Fruit fly (Drosophila melanogaster): Measurements from ENCODE around the gene CG17249.

DNA sequence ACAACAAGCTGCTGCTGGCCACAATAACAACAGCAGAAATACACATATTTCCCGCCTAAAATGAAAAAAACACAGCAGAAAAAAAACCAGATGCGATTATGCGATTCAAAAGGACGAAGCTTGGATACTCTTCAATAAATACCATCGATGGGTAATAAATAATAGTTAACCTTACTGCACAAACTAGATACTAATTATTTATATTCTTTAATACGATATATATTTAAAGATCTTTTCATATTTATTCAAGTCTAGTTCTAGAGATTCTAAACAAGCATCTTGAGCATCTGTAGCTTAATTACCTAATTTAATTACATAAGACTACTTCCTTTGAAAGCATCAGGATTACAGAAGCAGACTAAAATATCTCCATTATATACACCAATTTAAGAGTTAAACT lies 40.9 kb upstream of the CG17249 start:
- no peak for TF ChIP-seq psq (optimal IDR thresholded peaks at IDR 0.05)
- TF ChIP-seq EcR (GFP tag; optimal IDR thresholded peaks at IDR 0.05) = no peak
- no peak for TF ChIP-seq CG8478 (optimal IDR thresholded peaks at IDR 0.05)
- no peak for TF ChIP-seq pan (optimal IDR thresholded peaks at IDR 0.05)
- no peak for TF ChIP-seq usp (GFP tag; optimal IDR thresholded peaks at IDR 0.05)
